Fruit fly (Drosophila melanogaster) whole organism, pupa: ENCODE measurements around the gene Srg1.

ENCODE experiments used
- CG10348 ChIP-seq: fragments of 200-800 bp; sonication (Bioruptor generic); IDR thresholded peaks from 2 replicates; pipeline ENCODE4 v1.3.6; 2022; ENCODE audit warnings: missing biosample characterization, missing genetic modification characterization
- CG12605 ChIP-seq: fragments of 200-800 bp; sonication (Bioruptor generic); IDR thresholded peaks from 2 replicates; pipeline ENCODE4 v1.3.6; 2022; ENCODE audit warnings: missing biosample characterization, missing genetic modification characterization
- CG13204 ChIP-seq: fragments of 200-800 bp; sonication (Bioruptor generic); optimal IDR thresholded peaks from 2 replicates; lab custom pipeline; 2018; ENCODE audit warnings: missing biosample characterization, mild to moderate bottlenecking, missing genetic modification characterization, moderate library complexity
- CG17806 ChIP-seq: fragments of 200-800 bp; sonication (Bioruptor generic); optimal IDR thresholded peaks from 2 replicates; lab custom pipeline; 2018; ENCODE audit warnings: missing biosample characterization, mild to moderate bottlenecking, missing genetic modification characterization, moderate library complexity
- CG32121 ChIP-seq: fragments of 200-800 bp; sonication (Bioruptor generic); IDR thresholded peaks from 2 replicates; pipeline ENCODE4 v1.3.6; 2022; ENCODE audit warnings: missing biosample characterization, missing genetic modification characterization
- CG34367 ChIP-seq: fragments of 200-800 bp; sonication (Bioruptor generic); optimal IDR thresholded peaks from 2 replicates; lab custom pipeline; 2018; ENCODE audit warnings: missing biosample characterization, mild to moderate bottlenecking, missing genetic modification characterization
- CG8159 ChIP-seq: fragments of 200-800 bp; sonication (Bioruptor generic); optimal IDR thresholded peaks from 3 replicates; lab custom pipeline; 2018; ENCODE audit warnings: missing biosample characterization, mild to moderate bottlenecking, missing genetic modification characterization, moderate library complexity
- D1 ChIP-seq: fragments of 200-800 bp; sonication (Bioruptor generic); optimal IDR thresholded peaks from 2 replicates; lab custom pipeline; 2018; ENCODE audit warnings: missing biosample characterization, mild to moderate bottlenecking, missing genetic modification characterization, moderate library complexity
- EcR ChIP-seq: fragments of 200-800 bp; sonication (Bioruptor generic); optimal IDR thresholded peaks from 3 replicates; lab custom pipeline; 2019; ENCODE audit warnings: missing biosample characterization, missing genetic modification characterization, mild to moderate bottlenecking, moderate library complexity, missing genetic modification reagents
- Ets98B ChIP-seq: fragments of 200-800 bp; sonication (Bioruptor generic); IDR thresholded peaks from 2 replicates; pipeline ENCODE4 v1.3.6; 2022; ENCODE audit warnings: missing biosample characterization, missing genetic modification characterization
- Pif1B ChIP-seq: fragments of 200-800 bp; sonication (Bioruptor generic); optimal IDR thresholded peaks from 3 replicates; lab custom pipeline; 2016; ENCODE audit warnings: missing biosample characterization, missing genetic modification characterization

dm6 chr3R:24816993-24817854, 47.3 kb downstream of the Srg1 start, which contains the start of the genes CG5808 and Saf-B:
- TF ChIP-seq Ets98B (GFP tag; lab: Robert Waterston, UW) = no peak; the same call in 1 of the 2 replicates
- no peak for TF ChIP-seq D1 (tag; lab: Kevin White, UChicago)
- TF ChIP-seq CG34367 (tag; lab: Kevin White, UChicago) = no peak
- TF ChIP-seq Pif1B (GFP tag; lab: Kevin White, UChicago) = no peak
- TF ChIP-seq CG12605 (GFP tag; lab: Robert Waterston, UW) = no peak
- TF ChIP-seq CG32121 (GFP tag; lab: Robert Waterston, UW) = 0 out of 2 replicates have a peak, but pooled peaks have one; percentile 21
- TF ChIP-seq CG17806 = no peak
- no peak for TF ChIP-seq CG8159 (tag; lab: Kevin White, UChicago)
- no peak for TF ChIP-seq CG13204 (GFP tag; lab: Kevin White, UChicago)
- no peak for TF ChIP-seq EcR (GFP tag; lab: Kevin White, UChicago)
- TF ChIP-seq CG10348 (GFP tag; lab: Robert Waterston, UW) = no peak
